Worm (Caenorhabditis elegans): ENCODE results near the gene srw-142.
"Not testable (repeated sequence)": the region's sequence is repeated elsewhere in the genome, so short reads cannot be mapped to it uniquely, and the experiment has no call there.

The srw-142 gene

DNA sequence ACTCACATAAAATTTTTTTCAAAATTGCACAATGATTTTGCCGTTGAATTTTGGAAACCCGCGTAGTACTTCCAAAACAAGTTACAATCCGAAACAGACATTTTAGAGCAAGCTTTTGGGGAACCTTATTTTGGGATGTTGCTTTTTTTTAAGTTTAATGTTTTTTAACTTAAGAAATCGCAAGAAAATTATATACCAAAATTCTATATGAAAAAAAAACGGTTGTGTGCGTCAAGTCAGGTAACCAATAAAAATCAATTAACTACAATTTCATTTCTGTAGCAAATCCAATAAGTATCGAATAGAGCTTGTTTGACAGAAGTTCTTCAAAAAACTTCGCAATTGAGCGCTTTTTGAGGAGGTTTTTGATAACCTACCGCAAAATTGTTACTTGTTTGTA is 25.2 kb upstream of the srw-142 start, which contains the start of gene srw-117:
TSS of gene srw-117 (minus strand) at position 101 of the 400 bp plus-strand sequence.
- TF ChIP-seq lsy-12 (tag; optimal IDR thresholded peaks at IDR 0.05): no peak
- TF ChIP-seq lin-15B (tag; optimal IDR thresholded peaks at IDR 0.05): no peak
- TF ChIP-seq ceh-28 (tag; optimal IDR thresholded peaks at IDR 0.05): no peak
- TF ChIP-seq egl-5 (tag; optimal IDR thresholded peaks at IDR 0.05): no peak

DNA sequence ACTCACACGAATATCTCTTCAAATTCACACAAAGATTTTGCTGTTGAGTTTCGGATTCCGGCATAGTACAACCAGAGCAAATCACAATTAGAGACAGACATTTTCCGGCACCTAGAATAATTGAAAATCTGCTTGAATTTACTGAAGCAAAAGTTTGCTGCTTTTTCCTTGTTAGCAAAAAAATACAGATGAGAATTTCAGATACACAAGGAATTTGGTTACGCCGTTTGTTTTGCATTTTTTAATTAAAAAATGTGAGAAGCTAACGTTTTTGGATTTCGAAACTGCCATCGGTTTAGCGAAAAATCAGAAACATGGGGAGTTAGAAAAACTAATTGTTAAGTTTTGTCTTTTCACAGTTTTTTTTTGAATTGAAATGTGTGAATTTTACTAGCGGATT is 21.9 kb upstream of the srw-142 start, which contains the start of gene srw-118:
TSS of gene srw-118 (minus strand) at position 101 of the 400 bp plus-strand sequence.
- no peak for TF ChIP-seq mml-1 (tag; optimal IDR thresholded peaks at IDR 0.05)
- TF ChIP-seq R02D3.7 (tag; optimal IDR thresholded peaks at IDR 0.05): no peak
- no peak for TF ChIP-seq fkh-10 (GFP tag; optimal IDR thresholded peaks at IDR 0.05)
- TF ChIP-seq nhr-43 (tag; optimal IDR thresholded peaks at IDR 0.05; ENCODE audit: poor library complexity, severe bottlenecking): no peak
- no peak for TF ChIP-seq nhr-77 (tag; optimal IDR thresholded peaks at IDR 0.05)
- TF ChIP-seq nhr-12 (tag; optimal IDR thresholded peaks at IDR 0.05): no peak
- no peak for TF ChIP-seq nhr-28 (tag; optimal IDR thresholded peaks at IDR 0.05)

DNA sequence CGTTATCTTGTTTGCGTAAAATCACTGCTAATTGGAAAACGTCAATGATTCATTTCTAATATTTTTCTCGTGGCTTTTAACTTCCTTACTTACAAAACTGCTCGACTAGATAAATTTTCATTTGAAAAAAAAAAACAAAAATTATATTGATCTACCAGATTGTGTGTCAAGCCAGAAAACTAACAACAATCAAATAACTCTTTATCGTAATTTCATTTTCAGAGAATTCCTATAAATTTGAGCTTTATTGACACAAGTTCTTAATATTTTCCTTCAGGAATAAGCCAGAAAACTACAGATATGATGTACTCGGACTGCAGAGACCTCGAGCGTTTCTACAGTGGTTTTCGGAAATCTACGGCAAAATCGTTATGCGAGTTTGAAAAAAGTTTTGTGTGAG is 18.2 kb upstream of the srw-142 start, which contains the start of gene srw-124:
TSS of gene srw-124 (plus strand) at position 301 of the 400 bp plus-strand sequence.
- TF ChIP-seq snpc-4 (tag; optimal IDR thresholded peaks at IDR 0.05) (no peak), nhr-43 (tag; optimal IDR thresholded peaks at IDR 0.05; ENCODE audit: poor library complexity, severe bottlenecking) (no peak), ceh-82 (tag; optimal IDR thresholded peaks at IDR 0.05) (no peak), nhr-67 (tag; optimal IDR thresholded peaks at IDR 0.05) (no peak), elt-1 (tag; optimal IDR thresholded peaks at IDR 0.05) (no peak), tbx-2 (tag; optimal IDR thresholded peaks at IDR 0.05) (no peak)

DNA sequence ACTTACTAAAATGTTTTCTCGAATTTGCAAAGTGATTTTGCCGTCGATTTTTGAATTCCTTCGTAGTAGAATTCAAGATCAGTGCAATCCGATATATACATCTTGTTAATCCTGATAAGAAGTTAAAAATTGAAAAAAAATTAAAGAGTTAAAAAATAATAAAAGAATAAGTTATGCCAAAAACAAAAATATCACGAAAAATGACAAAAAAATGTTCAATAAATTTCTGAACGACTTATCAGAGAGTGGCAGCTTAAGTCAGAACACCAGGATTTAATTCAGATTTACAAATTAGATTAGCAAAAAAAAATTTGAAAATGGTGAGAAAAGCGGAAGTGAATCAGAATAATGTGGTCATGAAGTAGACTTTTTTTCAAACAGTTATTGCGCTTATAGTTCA is 17.2 kb upstream of the srw-142 start, which contains the start of gene srw-123:
TSS of gene srw-123 (minus strand) at position 101 of the 400 bp plus-strand sequence.
- not testable (repeated sequence) for TF ChIP-seq ceh-9, lin-15B, nhr-11 (tag; optimal IDR thresholded peaks at IDR 0.05)

DNA sequence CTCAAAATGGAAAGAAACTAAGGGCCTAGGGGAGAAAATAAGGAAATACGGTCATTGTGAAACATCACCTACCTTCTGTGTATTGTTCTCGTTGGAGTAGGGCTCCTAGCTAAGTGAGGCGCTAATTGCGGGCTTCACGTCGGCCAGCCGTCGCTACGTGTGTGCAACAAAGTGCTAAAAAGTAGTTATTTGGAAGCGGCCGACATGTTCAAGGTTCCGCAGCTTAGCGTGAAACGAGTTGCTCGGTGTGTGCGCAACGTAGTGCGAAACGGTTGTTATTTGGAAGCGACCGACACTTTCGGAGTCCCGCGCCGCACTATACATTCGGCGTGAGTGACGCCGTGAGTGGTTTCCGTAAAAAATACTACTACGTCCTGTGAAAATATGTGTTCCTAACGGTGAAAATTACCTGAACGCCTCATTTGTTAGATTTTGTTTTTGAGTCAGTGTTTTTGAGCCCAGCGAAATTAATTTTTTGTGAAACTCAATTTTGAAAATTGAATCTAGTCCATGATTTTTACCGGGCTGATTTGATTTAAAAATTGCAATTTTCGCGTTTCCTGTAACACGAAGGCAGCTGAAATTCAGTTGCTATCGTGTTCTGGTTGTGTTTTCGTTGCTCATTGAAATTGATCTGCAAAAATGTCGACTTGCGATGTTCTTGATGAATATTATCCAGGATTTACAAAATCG is 13.4 kb upstream of the srw-142 start, which contains the start of gene srw-129:
TSS of gene srw-129 (plus strand) at position 643 of the 693 bp plus-strand sequence.
- TF ChIP-seq nhr-12 (tag; optimal IDR thresholded peaks at IDR 0.05) (no peak), nfya-1 (tag; optimal IDR thresholded peaks at IDR 0.05; ENCODE audit: insufficient read depth) (no peak), daf-12 (tag; optimal IDR thresholded peaks at IDR 0.05) (no peak), nhr-67 (tag; optimal IDR thresholded peaks at IDR 0.05) (no peak)

DNA sequence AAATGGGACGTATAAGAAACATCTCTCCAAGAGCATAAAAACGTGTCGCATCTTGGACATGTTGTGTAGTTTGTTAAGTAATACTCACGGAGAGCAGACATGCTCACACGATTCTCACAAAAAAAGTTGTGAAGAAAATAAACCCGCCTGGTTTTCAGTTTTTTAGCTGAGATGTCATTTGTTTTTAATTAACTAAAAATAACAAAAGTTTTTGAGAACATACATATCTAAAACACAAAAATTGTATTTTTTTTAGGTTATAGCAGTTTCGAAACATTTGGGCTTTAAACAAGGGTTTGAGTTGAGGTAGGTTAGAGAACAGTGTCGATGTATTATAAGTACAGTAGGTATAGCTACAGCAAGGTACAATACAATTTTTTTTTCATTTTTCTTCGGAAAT is 6.7 kb upstream of the srw-142 start, which contains the start of gene srh-88:
TSS of gene srh-88 (minus strand) at position 101 of the 400 bp plus-strand sequence.
- TF ChIP-seq ceh-9 (tag; optimal IDR thresholded peaks at IDR 0.05) (no peak), mml-1 (tag; optimal IDR thresholded peaks at IDR 0.05) (no peak), ceh-28 (tag; optimal IDR thresholded peaks at IDR 0.05) (no peak), aly-2 (tag; optimal IDR thresholded peaks at IDR 0.05) (no peak), ama-1 (optimal IDR thresholded peaks at IDR 0.05) (no peak), elt-2 (tag; optimal IDR thresholded peaks at IDR 0.05) (no peak), nfya-1 (tag; optimal IDR thresholded peaks at IDR 0.05; ENCODE audit: insufficient read depth) (no peak), nhr-12 (tag; optimal IDR thresholded peaks at IDR 0.05) (no peak), fkh-2 (tag; optimal IDR thresholded peaks at IDR 0.05) (no peak), nhr-77 (tag; optimal IDR thresholded peaks at IDR 0.05) (no peak), nhr-28 (tag; optimal IDR thresholded peaks at IDR 0.05) (no peak), egl-27 (tag; optimal IDR thresholded peaks at IDR 0.05) (no peak), ZK546.5 (tag; optimal IDR thresholded peaks at IDR 0.05) (no peak)

DNA sequence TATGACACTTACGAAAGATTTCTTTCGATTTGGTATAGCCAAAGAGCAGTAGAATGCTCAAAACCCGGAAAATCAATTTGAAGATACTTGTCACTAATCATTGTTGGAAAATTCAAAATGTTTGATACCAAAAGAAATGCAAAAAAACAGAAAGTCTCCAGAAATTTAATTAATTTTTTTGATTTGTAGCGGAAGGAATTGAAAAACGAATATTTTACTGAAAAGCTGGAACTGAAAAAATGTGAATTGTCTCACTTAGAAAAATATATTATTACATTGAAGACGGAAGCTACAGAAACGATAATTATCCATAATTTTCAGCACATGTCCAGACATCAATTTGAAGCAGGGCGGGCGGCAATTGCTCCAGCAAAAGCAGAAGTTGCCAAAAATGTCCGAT is 4.9 kb upstream of the srw-142 start, which contains the start of gene srw-138:
TSS of gene srw-138 (minus strand) at position 101 of the 400 bp plus-strand sequence.
- no peak for TF ChIP-seq nhr-25 (tag; optimal IDR thresholded peaks at IDR 0.05)
- no peak for TF ChIP-seq elt-2 (tag; optimal IDR thresholded peaks at IDR 0.05)
- TF ChIP-seq eor-1 (tag; optimal IDR thresholded peaks at IDR 0.05): no peak
